Worm (Caenorhabditis elegans) whole organism, young adult: ENCODE results near the gene T19C4.24.

Experiments used
- B0035.1 ChIP-seq: sonication (generic microtip); optimal IDR thresholded peaks from 2 replicates; lab custom pipeline; 2016; ENCODE audit warnings: missing genetic modification characterization, mild to moderate bottlenecking, missing compliant biosample characterization, missing genotype, missing genetic modification reagents
- B0261.1 ChIP-seq: sonication (generic microtip); optimal IDR thresholded peaks from 2 replicates; lab custom pipeline; 2016; ENCODE audit warnings: mild to moderate bottlenecking, missing genetic modification characterization, moderate library complexity, missing compliant biosample characterization
- B0336.3 ChIP-seq: fragments of 200-800 bp; sonication (Bioruptor generic); IDR thresholded peaks from 2 replicates; pipeline ENCODE4 v1.3.6; 2022; ENCODE audit warnings: missing genetic modification characterization, missing compliant biosample characterization
- F37B4.10 ChIP-seq: fragments of 200-800 bp; sonication (Bioruptor generic); IDR thresholded peaks from 2 replicates; pipeline ENCODE4 v1.3.6; 2022; ENCODE audit warnings: missing genetic modification characterization, missing compliant biosample characterization
- K12H6.12 ChIP-seq: fragments of 200-800 bp; sonication (Bioruptor generic); optimal IDR thresholded peaks from 2 replicates; lab custom pipeline; 2018; ENCODE audit warnings: mild to moderate bottlenecking, missing genetic modification characterization, missing compliant biosample characterization
- Y53G8AR.9 ChIP-seq: fragments of 200-800 bp; sonication (Bioruptor generic); conservative IDR thresholded peaks from 2 replicates; pipeline ENCODE4 v1.3.6; 2022; ENCODE audit warnings: missing genetic modification reagents, missing genetic modification characterization, missing compliant biosample characterization
- ama-1 ChIP-seq, 3 experiments: fragments of 150-350 bp in 1 of 3; sonication (generic microtip) in 2 of 3; optimal IDR thresholded peaks; 2 replicates each; lab custom pipeline; 2014 to 2018; ENCODE audit warnings: missing biosample characterization in 2 of 3, missing genetic modification characterization in 2 of 3, missing genetic modification reagents in 2 of 3
- atf-7 ChIP-seq: sonication (generic microtip); optimal IDR thresholded peaks from 2 replicates; lab custom pipeline; 2017; ENCODE audit warnings: mild to moderate bottlenecking, missing genetic modification characterization, missing compliant biosample characterization
- attf-5 ChIP-seq: fragments of 200-800 bp; sonication (Bioruptor generic); optimal IDR thresholded peaks from 2 replicates; lab custom pipeline; 2018; ENCODE audit warnings: mild to moderate bottlenecking, missing genetic modification characterization, missing compliant biosample characterization
- attf-6 ChIP-seq: fragments of 200-800 bp; sonication (Bioruptor generic); IDR thresholded peaks from 2 replicates; pipeline ENCODE4 v1.3.6; 2022; ENCODE audit warnings: missing genetic modification reagents, missing genetic modification characterization, missing compliant biosample characterization
- cebp-1 ChIP-seq, 2 experiments: fragments of 200-800 bp in 1 of 2; sonication (Bioruptor generic) in 1 of 2; sonication (generic microtip) in 1 of 2; IDR thresholded peaks in 1 of 2; optimal IDR thresholded peaks in 1 of 2; 2 replicates each; pipeline versions ENCODE4 v1.3.6 to Lab custom; 2017 to 2022; ENCODE audit warnings: missing compliant biosample characterization in 2 of 2, missing genetic modification characterization in 2 of 2, mild to moderate bottlenecking in 1 of 2, missing genetic modification reagents in 1 of 2, moderate library complexity in 1 of 2
- ceh-100 ChIP-seq: fragments of 200-800 bp; sonication (Bioruptor generic); IDR thresholded peaks from 2 replicates; pipeline ENCODE4 v1.3.6; 2022; ENCODE audit warnings: missing genetic modification reagents, missing genetic modification characterization, missing compliant biosample characterization
- ceh-79 ChIP-seq: sonication (generic microtip); optimal IDR thresholded peaks from 2 replicates; lab custom pipeline; 2017; ENCODE audit warnings: mild to moderate bottlenecking, missing genetic modification characterization, missing compliant biosample characterization
- die-1 ChIP-seq: sonication (generic microtip); optimal IDR thresholded peaks from 2 replicates; lab custom pipeline; 2016; ENCODE audit warnings: missing genotype, mild to moderate bottlenecking, missing genetic modification characterization, missing compliant biosample characterization
- ekl-4 ChIP-seq: fragments of 200-800 bp; sonication (Bioruptor generic); IDR thresholded peaks from 2 replicates; pipeline ENCODE4 v1.3.6; 2022; ENCODE audit warnings: missing genetic modification reagents, missing genetic modification characterization, missing compliant biosample characterization
- gei-17 ChIP-seq: fragments of 200-800 bp; sonication (Bioruptor generic); optimal IDR thresholded peaks from 2 replicates; lab custom pipeline; 2018; ENCODE audit warnings: mild to moderate bottlenecking, missing genetic modification characterization, missing compliant biosample characterization
- him-1 ChIP-seq: sonication (generic microtip); optimal IDR thresholded peaks from 2 replicates; lab custom pipeline; 2016; ENCODE audit warnings: missing genotype, missing genetic modification reagents, missing genetic modification characterization, missing compliant biosample characterization
- hlh-12 ChIP-seq: sonication (generic microtip); optimal IDR thresholded peaks from 2 replicates; lab custom pipeline; 2016; ENCODE audit warnings: missing genetic modification characterization, missing compliant biosample characterization
- hrde-1 ChIP-seq: sonication (generic microtip); optimal IDR thresholded peaks from 2 replicates; lab custom pipeline; 2016; ENCODE audit warnings: missing genetic modification characterization, mild to moderate bottlenecking, missing compliant biosample characterization, moderate library complexity, missing genotype, missing genetic modification reagents, borderline replicate concordance
- let-607 ChIP-seq, 2 experiments: fragments of 200-800 bp in 1 of 2; sonication (Bioruptor generic) in 1 of 2; sonication (generic microtip) in 1 of 2; optimal IDR thresholded peaks; 2 replicates each; lab custom pipeline; 2016 to 2018; ENCODE audit warnings: mild to moderate bottlenecking in 2 of 2, missing compliant biosample characterization in 2 of 2, missing genetic modification characterization in 2 of 2, moderate library complexity in 2 of 2, missing genotype in 1 of 2
- lin-35 ChIP-seq, 3 experiments: fragments of 150-350 bp in 2 of 3; sonication (generic microtip) in 1 of 3; optimal IDR thresholded peaks; 2 replicates each; lab custom pipeline; 2014 to 2018; ENCODE audit warnings: missing biosample characterization in 3 of 3, missing genetic modification characterization in 3 of 3, missing genetic modification reagents in 3 of 3
- lin-40 ChIP-seq: sonication (generic microtip); optimal IDR thresholded peaks from 2 replicates; lab custom pipeline; 2016; ENCODE audit warnings: missing genetic modification characterization, mild to moderate bottlenecking, missing compliant biosample characterization, missing genotype, missing genetic modification reagents
- lir-1 ChIP-seq: fragments of 200-800 bp; sonication (Bioruptor generic); conservative IDR thresholded peaks from 2 replicates; pipeline ENCODE4 v1.3.6; 2022; ENCODE audit warnings: missing genetic modification reagents, missing genetic modification characterization, missing compliant biosample characterization
- madf-10 ChIP-seq: sonication (generic microtip); optimal IDR thresholded peaks from 2 replicates; lab custom pipeline; 2016; ENCODE audit warnings: mild to moderate bottlenecking, missing genetic modification characterization, missing compliant biosample characterization
- madf-6 ChIP-seq: fragments of 200-800 bp; sonication (Bioruptor generic); IDR thresholded peaks from 2 replicates; pipeline ENCODE4 v1.3.6; 2022; ENCODE audit warnings: missing genetic modification reagents, missing genetic modification characterization, missing compliant biosample characterization
- nfya-1 ChIP-seq: sonication (generic microtip); optimal IDR thresholded peaks from 2 replicates; lab custom pipeline; 2017; ENCODE audit warnings: antibody characterized with exemption, missing compliant biosample characterization, missing genetic modification characterization, borderline replicate concordance; ENCODE audit not compliant: insufficient read depth
- nfya-2 ChIP-seq: fragments of 200-800 bp; sonication (Bioruptor generic); IDR thresholded peaks from 2 replicates; pipeline ENCODE4 v1.3.6; 2022; ENCODE audit warnings: missing genetic modification reagents, missing genetic modification characterization, missing compliant biosample characterization
- nfyb-1 ChIP-seq: fragments of 200-800 bp; sonication (Bioruptor generic); IDR thresholded peaks from 2 replicates; pipeline ENCODE4 v1.3.6; 2022; ENCODE audit warnings: missing genetic modification reagents, missing genetic modification characterization, missing compliant biosample characterization
- nhr-120 ChIP-seq: fragments of 200-800 bp; sonication (Bioruptor generic); IDR thresholded peaks from 2 replicates; pipeline ENCODE4 v1.3.6; 2022; ENCODE audit warnings: missing genetic modification characterization, missing compliant biosample characterization
- nhr-27 ChIP-seq: fragments of 200-800 bp; sonication (Bioruptor generic); optimal IDR thresholded peaks from 2 replicates; lab custom pipeline; 2018; ENCODE audit warnings: mild to moderate bottlenecking, missing genetic modification characterization, moderate library complexity, missing compliant biosample characterization
- nhr-80 ChIP-seq: sonication (generic microtip); optimal IDR thresholded peaks from 2 replicates; lab custom pipeline; 2016; ENCODE audit warnings: missing genetic modification characterization, missing compliant biosample characterization
- pha-4 ChIP-seq: fragments of 150-350 bp; sonication (generic microtip); optimal IDR thresholded peaks from 2 replicates; lab custom pipeline; 2014; ENCODE audit warnings: missing biosample characterization, missing genetic modification reagents, missing genetic modification characterization
- snpc-3.4 ChIP-seq: sonication (generic microtip); optimal IDR thresholded peaks from 2 replicates; lab custom pipeline; 2017; ENCODE audit warnings: missing genetic modification characterization, mild to moderate bottlenecking, missing compliant biosample characterization, antibody characterized with exemption, moderate library complexity, missing genotype, missing genetic modification reagents
- snpc-4 ChIP-seq, 5 experiments: fragments of 150-350 bp in 1 of 5; sonication (generic microtip) in 4 of 5; optimal IDR thresholded peaks; 2 replicates each; lab custom pipeline; 2014 to 2018; ENCODE audit warnings: missing genetic modification characterization in 5 of 5, missing biosample characterization in 3 of 5, antibody characterized with exemption in 2 of 5, mild to moderate bottlenecking in 2 of 5, missing compliant biosample characterization in 2 of 5, missing genotype in 2 of 5, moderate library complexity in 2 of 5, missing genetic modification reagents in 1 of 5
- tbp1 ChIP-seq: fragments of 200-800 bp; sonication (Bioruptor generic); optimal IDR thresholded peaks from 2 replicates; lab custom pipeline; 2018; ENCODE audit warnings: mild to moderate bottlenecking, missing genetic modification characterization, missing compliant biosample characterization
- tlf-1 ChIP-seq: fragments of 200-800 bp; sonication (Bioruptor generic); optimal IDR thresholded peaks from 2 replicates; lab custom pipeline; 2018; ENCODE audit warnings: mild to moderate bottlenecking, missing genetic modification characterization, missing compliant biosample characterization
- zim-3 ChIP-seq: sonication (generic microtip); optimal IDR thresholded peaks from 2 replicates; lab custom pipeline; 2017; ENCODE audit warnings: mild to moderate bottlenecking, missing genetic modification characterization, moderate library complexity, missing compliant biosample characterization
- ztf-22 ChIP-seq: fragments of 200-800 bp; sonication (Bioruptor generic); optimal IDR thresholded peaks from 2 replicates; lab custom pipeline; 2018; ENCODE audit warnings: mild to moderate bottlenecking, missing genetic modification characterization, moderate library complexity, missing compliant biosample characterization
- ztf-6 ChIP-seq: fragments of 200-800 bp; sonication (Bioruptor generic); IDR thresholded peaks from 2 replicates; pipeline ENCODE4 v1.3.6; 2022; ENCODE audit warnings: missing genetic modification reagents, missing genetic modification characterization, missing compliant biosample characterization

Gene T19C4.24

ce11 chrV:11122466-11122865, 24.3 kb downstream of the T19C4.24 start, which contains the start of gene mboa-2 (continued):
- TF ChIP-seq lir-1 (GFP tag; lab: Robert Waterston, UW) (no peak), snpc-4 (GFP tag; optimal IDR thresholded peaks at IDR 0.05; lab: Kevin White, UChicago) (no peak), snpc-4 (tag; optimal IDR thresholded peaks at IDR 0.05; lab: Kevin White, UChicago) (peak in 2 of 4 experiments; percentile 49 to 63), nfya-1 (tag; lab: Kevin White, UChicago) (no peak), nfya-2 (GFP tag; lab: Robert Waterston, UW) (0 out of 2 replicates have a peak, but pooled peaks have one; percentile 45), madf-10 (tag; lab: Kevin White, UChicago) (peak; percentile 9), ekl-4 (GFP tag; lab: Robert Waterston, UW) (0 out of 2 replicates have a peak, but pooled peaks have one; percentile 40), attf-6 (GFP tag; lab: Robert Waterston, UW) (peak; percentile 58; the same call in 1 of the 2 replicates), die-1 (tag; lab: Kevin White, UChicago) (no peak), B0261.1 (no peak), gei-17 (GFP tag; lab: Kevin White, UChicago) (no peak), F37B4.10 (GFP tag; lab: Robert Waterston, UW) (no peak), nhr-120 (no peak), zim-3 (tag; lab: Kevin White, UChicago) (no peak), tbp1 (GFP tag; lab: Kevin White, UChicago) (no peak), ceh-100 (GFP tag; lab: Robert Waterston, UW) (no peak), nhr-80 (tag; lab: Kevin White, UChicago) (peak; percentile 38), ceh-79 (tag; lab: Kevin White, UChicago) (no peak), nfyb-1 (GFP tag; lab: Robert Waterston, UW) (peak; percentile 75), cebp-1 (GFP tag; IDR thresholded peaks at IDR 0.05; lab: Robert Waterston, UW) (no peak), cebp-1 (tag; optimal IDR thresholded peaks at IDR 0.05; lab: Kevin White, UChicago) (peak; percentile 28), B0035.1 (no peak), snpc-3.4 (peak; percentile 33), pha-4 (no peak), B0336.3 (GFP tag; lab: Robert Waterston, UW) (peak; percentile 73), attf-5 (no peak), madf-6 (GFP tag; lab: Robert Waterston, UW) (peak; percentile 20; the same call in 1 of the 2 replicates), ama-1 (optimal IDR thresholded peaks at IDR 0.05; lab: Kevin White, UChicago) (no peak), ama-1 (GFP tag; optimal IDR thresholded peaks at IDR 0.05; lab: Kevin White, UChicago) (peak in 1 of 2 experiments; percentile 48), ztf-6 (GFP tag; lab: Robert Waterston, UW) (no peak), atf-7 (peak; percentile 43), let-607 (tag; optimal IDR thresholded peaks at IDR 0.05; lab: Kevin White, UChicago) (peak in 1 of 2 experiments; percentile 46), tlf-1 (GFP tag; lab: Kevin White, UChicago) (peak; percentile 10), Y53G8AR.9 (GFP tag; lab: Robert Waterston, UW) (peak; percentile 72)

ce11 chrV:11121247-11121646, 25.6 kb downstream of the T19C4.24 start:
- TF ChIP-seq lin-35 (GFP tag; optimal IDR thresholded peaks at IDR 0.05; lab: Kevin White, UChicago) (peak in 1 of 3 experiments; percentile 42), hlh-12 (tag; lab: Kevin White, UChicago) (no peak), him-1 (tag; lab: Kevin White, UChicago) (no peak), lin-40 (tag; lab: Kevin White, UChicago) (peak; percentile 5), nhr-27 (tag; lab: Kevin White, UChicago) (no peak), ztf-22 (GFP tag; lab: Kevin White, UChicago) (no peak), K12H6.12 (peak; percentile 19), cebp-1 (GFP tag; IDR thresholded peaks at IDR 0.05; lab: Robert Waterston, UW) (no peak), cebp-1 (tag; optimal IDR thresholded peaks at IDR 0.05; lab: Kevin White, UChicago) (peak; percentile 41), tbp1 (GFP tag; lab: Kevin White, UChicago) (peak; percentile 11), attf-5 (peak; percentile 19), nhr-120 (no peak), hrde-1 (tag; lab: Kevin White, UChicago) (no peak), attf-6 (GFP tag; lab: Robert Waterston, UW) (no peak)
